Worm (Caenorhabditis elegans): Measurements from ENCODE around the gene mig-39.

mig-39 gene

DNA sequence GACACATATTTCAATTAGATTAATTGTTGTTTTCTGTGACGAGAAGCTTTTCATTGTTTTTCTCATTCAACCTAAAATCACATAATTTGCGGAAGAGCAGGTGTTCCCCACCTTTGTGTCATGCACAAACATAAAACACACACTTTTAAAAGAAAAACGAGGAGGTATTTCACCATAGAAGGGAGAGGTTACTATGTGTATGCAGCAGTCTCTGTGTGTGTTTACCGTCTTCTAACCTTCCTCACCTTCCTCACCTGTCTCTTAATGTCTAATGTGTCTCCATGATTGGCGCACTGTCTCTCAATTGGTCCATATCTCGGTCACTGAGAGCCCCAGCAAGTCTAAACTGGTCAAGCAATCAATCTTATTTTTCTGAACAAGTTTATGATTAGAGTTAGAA, 39.5 kb downstream of the mig-39 start:
- TF ChIP-seq cebp-1 (GFP tag; IDR thresholded peaks at IDR 0.05) (no peak), cebp-1 (tag; optimal IDR thresholded peaks at IDR 0.05) (peak; percentile 15), F57C9.4 (tag; optimal IDR thresholded peaks at IDR 0.05) (no peak), ekl-4 (GFP tag; IDR thresholded peaks at IDR 0.05) (no peak), snpc-1.1 (tag; optimal IDR thresholded peaks at IDR 0.05; ENCODE audit: insufficient read depth) (no peak)

DNA sequence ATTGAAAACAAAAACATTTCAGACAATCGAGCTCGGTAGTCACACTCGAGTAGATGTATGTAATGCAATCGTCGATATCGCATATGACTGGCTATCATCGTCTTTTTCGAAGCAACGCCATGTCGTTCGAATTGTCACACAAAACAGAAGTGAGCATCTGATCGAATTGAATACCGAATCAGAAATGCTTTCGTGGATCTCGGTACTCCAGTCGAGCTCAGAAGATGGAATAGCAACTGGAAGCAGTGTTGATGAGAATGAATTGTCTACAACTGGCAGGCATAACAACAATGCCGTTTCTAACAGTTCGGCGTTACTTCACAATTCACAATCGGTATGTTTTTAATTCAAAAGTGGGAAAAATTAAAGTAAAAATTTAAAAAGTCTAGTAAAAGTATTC, 42.4 kb downstream of the mig-39 start:
- TF ChIP-seq madf-3 (GFP tag; IDR thresholded peaks at IDR 0.05) (0 out of 2 replicates have a peak, but pooled peaks have one; percentile 52), pbrm-1 (GFP tag; IDR thresholded peaks at IDR 0.05) (no peak)

DNA sequence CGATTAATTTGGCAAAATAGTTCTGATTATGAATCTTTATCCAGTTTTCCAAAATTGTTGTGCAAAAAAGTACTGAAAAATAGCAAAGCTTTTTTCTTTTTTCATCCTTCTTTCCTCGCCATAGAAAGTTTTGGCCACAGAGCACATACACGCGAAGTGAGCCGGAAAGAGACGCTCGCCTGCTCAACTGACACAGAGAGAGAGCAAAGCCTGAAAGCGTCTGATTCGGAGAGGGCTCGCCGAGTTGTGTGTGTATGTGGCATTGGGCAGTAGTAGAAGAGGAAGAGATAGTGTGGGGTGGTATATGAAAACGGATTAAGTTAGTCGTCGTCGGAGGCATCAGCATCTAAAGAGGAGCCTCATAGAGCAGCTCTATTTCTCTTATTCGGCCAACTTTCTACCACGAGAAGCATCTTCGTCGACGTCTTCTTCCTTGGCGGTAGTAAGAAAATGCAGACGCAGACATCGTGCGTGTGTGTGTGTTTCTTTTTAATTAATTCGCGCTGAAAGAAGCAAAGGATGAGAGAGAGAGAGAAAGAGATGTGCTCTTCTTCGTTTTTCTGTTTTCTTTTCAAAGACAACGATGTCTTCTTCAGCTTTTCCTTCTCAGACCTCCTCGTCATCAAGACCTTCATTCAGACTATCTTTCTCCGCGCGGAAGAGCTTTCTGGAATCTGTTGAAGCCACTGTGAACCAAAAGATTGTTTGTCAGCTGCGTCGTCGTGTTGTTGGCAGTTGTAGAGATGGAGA, 43.0 kb downstream of the mig-39 start:
- TF ChIP-seq mes-4 (tag; optimal IDR thresholded peaks at IDR 0.05) (no peak), ama-1 (optimal IDR thresholded peaks at IDR 0.05) (no peak), ama-1 (GFP tag; optimal IDR thresholded peaks at IDR 0.05) (no peak), zim-3 (tag; optimal IDR thresholded peaks at IDR 0.05) (no peak), hrde-1 (tag; optimal IDR thresholded peaks at IDR 0.05; ENCODE audit: borderline replicate concordance) (no peak), lir-1 (GFP tag; conservative IDR thresholded peaks at IDR 0.05) (no peak), let-526 (GFP tag; IDR thresholded peaks at IDR 0.05) (no peak), Y95B8A.8 (GFP tag; IDR thresholded peaks at IDR 0.05) (no peak), ceh-27 (GFP tag; optimal IDR thresholded peaks at IDR 0.05) (no peak), ztf-26 (tag; optimal IDR thresholded peaks at IDR 0.05) (no peak), nhr-27 (tag; optimal IDR thresholded peaks at IDR 0.05) (no peak), somi-1 (GFP tag; optimal IDR thresholded peaks at IDR 0.05) (no peak), dox-1 (GFP tag; IDR thresholded peaks at IDR 0.05) (0 out of 2 replicates have a peak, but pooled peaks have one; percentile 8), unc-62 (GFP tag; optimal IDR thresholded peaks at IDR 0.05) (no peak), F23B12.7 (tag; optimal IDR thresholded peaks at IDR 0.05; ENCODE audit: insufficient read depth) (no peak), let-607 (tag; optimal IDR thresholded peaks at IDR 0.05) (no peak), ceh-91 (GFP tag; IDR thresholded peaks at IDR 0.05) (no peak), hlh-12 (tag; optimal IDR thresholded peaks at IDR 0.05) (no peak), bed-1 (GFP tag; IDR thresholded peaks at IDR 0.05) (no peak), dpff-1 (tag; optimal IDR thresholded peaks at IDR 0.05) (no peak), C06A6.2 (GFP tag; conservative IDR thresholded peaks at IDR 0.05) (no peak), F57A8.1 (GFP tag; optimal IDR thresholded peaks at IDR 0.05) (no peak), sptf-2 (GFP tag; optimal IDR thresholded peaks at IDR 0.05) (no peak), dpl-1 (GFP tag; optimal IDR thresholded peaks at IDR 0.05) (no peak), ztf-22 (GFP tag; optimal IDR thresholded peaks at IDR 0.05) (no peak), fkh-3 (tag; optimal IDR thresholded peaks at IDR 0.05) (no peak), nhr-120 (GFP tag; IDR thresholded peaks at IDR 0.05) (no peak), Y53F4B.3 (GFP tag; IDR thresholded peaks at IDR 0.05) (no peak), atf-7 (tag; optimal IDR thresholded peaks at IDR 0.05) (no peak), rcor-1 (GFP tag; IDR thresholded peaks at IDR 0.05) (no peak), bed-2 (GFP tag; IDR thresholded peaks at IDR 0.05) (no peak), zfh-2 (GFP tag; conservative IDR thresholded peaks at IDR 0.05) (0 out of 2 replicates have a peak, but pooled peaks have one; percentile 19), F57C9.4 (tag; optimal IDR thresholded peaks at IDR 0.05) (no peak), attf-5 (GFP tag; optimal IDR thresholded peaks at IDR 0.05) (no peak), chd-7 (tag; optimal IDR thresholded peaks at IDR 0.05) (peak; percentile 14), madf-6 (GFP tag; IDR thresholded peaks at IDR 0.05) (0 out of 2 replicates have a peak, but pooled peaks have one; percentile 23), ceh-79 (tag; optimal IDR thresholded peaks at IDR 0.05) (no peak), sdz-38 (tag; optimal IDR thresholded peaks at IDR 0.05) (no peak), cebp-2 (GFP tag; IDR thresholded peaks at IDR 0.05) (no peak)
